Worm (Caenorhabditis elegans): Measurements from ENCODE around the gene F45E1.4.

DNA sequence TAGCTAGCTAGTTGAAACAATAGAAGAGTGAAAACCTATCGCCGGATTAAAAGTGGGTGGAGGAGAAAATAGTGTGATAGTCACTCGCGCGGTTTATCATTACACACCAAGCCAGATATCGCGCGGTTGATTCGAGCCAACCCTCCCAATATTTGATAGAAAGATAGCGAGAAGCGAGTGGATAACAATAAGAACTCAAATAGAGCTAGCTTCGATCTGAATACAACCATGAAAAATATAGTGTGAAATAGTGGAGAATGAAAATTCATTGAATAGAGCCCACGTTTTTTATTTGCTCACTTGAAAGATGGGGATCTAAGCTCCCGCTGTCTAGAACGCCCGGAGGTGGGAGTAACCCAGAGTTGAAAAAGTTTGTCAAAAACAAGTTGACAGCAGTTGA lies 40.8 kb upstream of the F45E1.4 start, which contains the start of gene tnt-3:
- TF ChIP-seq ztf-11 (tag; optimal IDR thresholded peaks at IDR 0.05): no peak
- TF ChIP-seq mep-1 (tag; optimal IDR thresholded peaks at IDR 0.05): no peak
- no peak for TF ChIP-seq pha-4 (tag; optimal IDR thresholded peaks at IDR 0.05)
- no peak for TF ChIP-seq blmp-1 (tag; optimal IDR thresholded peaks at IDR 0.05)
- no peak for TF ChIP-seq nhr-237 (tag; optimal IDR thresholded peaks at IDR 0.05)
- no peak for TF ChIP-seq drap-1 (GFP tag; optimal IDR thresholded peaks at IDR 0.05)

Data from whole organism, mixed stage, embryonic.